Fruit fly (Drosophila melanogaster) whole organism, embryonic: ENCODE measurements around the gene Rh2.
A peak's percentile ranks its signal among the peaks of the same experiment; 100 is the strongest.

ENCODE experiments used
- C15 ChIP-seq: fragments of 200-800 bp; sonication (Bioruptor generic); IDR thresholded peaks from 3 replicates; pipeline ENCODE4 v1.3.6; 2022; ENCODE audit warnings: missing biosample characterization, missing genetic modification characterization
- CG10147 ChIP-seq: fragments of 200-800 bp; sonication (Bioruptor generic); optimal IDR thresholded peaks from 2 replicates; lab custom pipeline; 2019; ENCODE audit warnings: missing biosample characterization, mild to moderate bottlenecking, missing genetic modification characterization, moderate library complexity
- CG12155 ChIP-seq: fragments of 200-800 bp; sonication (Bioruptor generic); optimal IDR thresholded peaks from 3 replicates; lab custom pipeline; 2016; ENCODE audit warnings: missing biosample characterization, missing genetic modification characterization
- CG12236 ChIP-seq: fragments of 200-800 bp; sonication (Bioruptor generic); optimal IDR thresholded peaks from 2 replicates; lab custom pipeline; 2016; ENCODE audit warnings: missing biosample characterization, missing genetic modification characterization
- CG12744 ChIP-seq: fragments of 200-800 bp; sonication (Bioruptor generic); optimal IDR thresholded peaks from 2 replicates; lab custom pipeline; 2016; ENCODE audit warnings: missing biosample characterization, missing genetic modification characterization
- CG14965 ChIP-seq: fragments of 200-800 bp; sonication (Bioruptor generic); optimal IDR thresholded peaks from 2 replicates; lab custom pipeline; 2016; ENCODE audit warnings: missing biosample characterization, missing genetic modification characterization, borderline replicate concordance
- CG15696 ChIP-seq: fragments of 200-800 bp; sonication (Bioruptor generic); optimal IDR thresholded peaks from 2 replicates; lab custom pipeline; 2019; ENCODE audit warnings: missing biosample characterization, mild to moderate bottlenecking, missing genetic modification characterization, moderate library complexity
- CG17829 ChIP-seq: fragments of 200-800 bp; optimal IDR thresholded peaks from 2 replicates; lab custom pipeline; 2019; ENCODE audit warnings: missing biosample characterization, mild to moderate bottlenecking, missing genetic modification characterization, moderate library complexity
- CG18599 ChIP-seq: fragments of 200-800 bp; sonication (Bioruptor generic); optimal IDR thresholded peaks from 3 replicates; lab custom pipeline; 2017; ENCODE audit warnings: missing biosample characterization, missing genetic modification characterization, mild to moderate bottlenecking, moderate library complexity, missing genetic modification reagents
- CG18619 ChIP-seq: fragments of 200-800 bp; sonication (Bioruptor generic); optimal IDR thresholded peaks from 3 replicates; lab custom pipeline; 2017; ENCODE audit warnings: missing biosample characterization, mild to moderate bottlenecking, missing genetic modification characterization
- CG2199 ChIP-seq: fragments of 200-800 bp; sonication (Bioruptor generic); IDR thresholded peaks from 3 replicates; pipeline ENCODE4 v1.3.6; 2022; ENCODE audit warnings: missing biosample characterization, missing genetic modification characterization
- CG2678 ChIP-seq: fragments of 200-800 bp; sonication (Bioruptor generic); optimal IDR thresholded peaks from 3 replicates; lab custom pipeline; 2019; ENCODE audit warnings: missing biosample characterization, mild to moderate bottlenecking, missing genetic modification characterization, moderate library complexity
- CG30020 ChIP-seq: fragments of 200-800 bp; optimal IDR thresholded peaks from 2 replicates; lab custom pipeline; 2019; ENCODE audit warnings: missing biosample characterization, mild to moderate bottlenecking, missing genetic modification characterization, moderate library complexity
- CG3065 ChIP-seq: fragments of 200-800 bp; sonication (Bioruptor generic); optimal IDR thresholded peaks from 2 replicates; lab custom pipeline; 2016; ENCODE audit warnings: missing biosample characterization, missing genetic modification characterization
- CG33557 ChIP-seq: fragments of 200-800 bp; sonication (Bioruptor generic); optimal IDR thresholded peaks from 2 replicates; lab custom pipeline; 2019; ENCODE audit warnings: missing biosample characterization, mild to moderate bottlenecking, missing genetic modification characterization, moderate library complexity
- CG3838 ChIP-seq: fragments of 200-800 bp; sonication (Bioruptor generic); optimal IDR thresholded peaks from 3 replicates; lab custom pipeline; 2016; ENCODE audit warnings: missing biosample characterization, missing genetic modification characterization
- CG43689 ChIP-seq: fragments of 200-800 bp; sonication (Bioruptor generic); IDR thresholded peaks from 2 replicates; pipeline ENCODE4 v1.3.6; 2022; ENCODE audit warnings: missing biosample characterization, missing genetic modification characterization
- CG4404 ChIP-seq: fragments of 200-800 bp; sonication (Bioruptor generic); IDR thresholded peaks from 2 replicates; pipeline ENCODE4 v1.3.6; 2022; ENCODE audit warnings: missing biosample characterization, missing genetic modification characterization
- CG4820 ChIP-seq: fragments of 200-800 bp; sonication (Bioruptor generic); optimal IDR thresholded peaks from 3 replicates; lab custom pipeline; 2016; ENCODE audit warnings: missing biosample characterization, missing genetic modification characterization
- CG7839 ChIP-seq: fragments of 200-800 bp; sonication (Bioruptor generic); optimal IDR thresholded peaks from 3 replicates; lab custom pipeline; 2018; ENCODE audit warnings: missing biosample characterization, mild to moderate bottlenecking, missing genetic modification characterization, moderate library complexity
- CG8924 ChIP-seq: fragments of 200-800 bp; optimal IDR thresholded peaks from 3 replicates; lab custom pipeline; 2019; ENCODE audit warnings: missing biosample characterization, mild to moderate bottlenecking, missing genetic modification characterization, moderate library complexity
- CG9609 ChIP-seq: fragments of 200-800 bp; sonication (Bioruptor generic); optimal IDR thresholded peaks from 3 replicates; lab custom pipeline; 2016; ENCODE audit warnings: missing biosample characterization, missing genetic modification characterization
- CHES-1-like ChIP-seq: fragments of 200-800 bp; sonication (Bioruptor generic); optimal IDR thresholded peaks from 2 replicates; lab custom pipeline; 2016; ENCODE audit warnings: missing biosample characterization, missing genetic modification characterization
- Drgx ChIP-seq: fragments of 200-800 bp; sonication (Bioruptor generic); IDR thresholded peaks from 2 replicates; pipeline ENCODE4 v1.3.6; 2022; ENCODE audit warnings: missing biosample characterization, missing genetic modification characterization
- E2f1 ChIP-seq: fragments of 200-800 bp; sonication (Bioruptor generic); IDR thresholded peaks from 2 replicates; pipeline ENCODE4 v1.3.6; 2022; ENCODE audit warnings: missing biosample characterization, missing genetic modification characterization
- E2f2 ChIP-seq: fragments of 200-800 bp; sonication (Bioruptor generic); IDR thresholded peaks from 2 replicates; pipeline ENCODE4 v1.3.6; 2022; ENCODE audit warnings: missing biosample characterization, missing genetic modification characterization
- Gug ChIP-seq: fragments of 200-800 bp; sonication (Bioruptor generic); IDR thresholded peaks from 4 replicates; pipeline ENCODE4 v1.3.6; 2022; ENCODE audit warnings: missing biosample characterization, missing genetic modification characterization
- HmgZ ChIP-seq: fragments of 200-800 bp; sonication (Bioruptor generic); optimal IDR thresholded peaks from 2 replicates; lab custom pipeline; 2018; ENCODE audit warnings: missing biosample characterization, mild to moderate bottlenecking, missing genetic modification characterization
- Hr39 ChIP-seq: fragments of >200 bp; optimal IDR thresholded peaks from 2 replicates; lab custom pipeline; 2017
- Jarid2 ChIP-seq: fragments of 200-800 bp; sonication (Bioruptor generic); optimal IDR thresholded peaks from 3 replicates; lab custom pipeline; 2017; ENCODE audit warnings: mild to moderate bottlenecking, missing biosample characterization, missing genetic modification reagents, missing genetic modification characterization
- MTF-1 ChIP-seq: fragments of 200-800 bp; sonication (Bioruptor generic); optimal IDR thresholded peaks from 2 replicates; lab custom pipeline; 2018; ENCODE audit warnings: missing biosample characterization, mild to moderate bottlenecking, missing genetic modification characterization, borderline replicate concordance
- Oaz ChIP-seq: fragments of 200-800 bp; sonication (Bioruptor generic); IDR thresholded peaks from 2 replicates; pipeline ENCODE4 v1.3.6; 2022; ENCODE audit warnings: missing biosample characterization, missing genetic modification characterization
- Scr ChIP-seq: fragments of 200-800 bp; sonication (Bioruptor generic); IDR thresholded peaks from 2 replicates; pipeline ENCODE4 v1.3.6; 2022; ENCODE audit warnings: missing biosample characterization, missing genetic modification characterization; ENCODE audit not compliant: partially characterized antibody
- al ChIP-seq: fragments of 200-800 bp; sonication (Bioruptor generic); IDR thresholded peaks from 2 replicates; pipeline ENCODE4 v1.3.6; 2022; ENCODE audit warnings: missing biosample characterization, missing genetic modification characterization
- bbx ChIP-seq: fragments of 200-800 bp; sonication (Bioruptor generic); IDR thresholded peaks from 2 replicates; pipeline ENCODE4 v1.3.6; 2022; ENCODE audit warnings: missing biosample characterization, missing genetic modification characterization; ENCODE audit not compliant: partially characterized antibody
- chinmo ChIP-seq: fragments of 200-800 bp; sonication (Bioruptor generic); IDR thresholded peaks from 4 replicates; pipeline ENCODE4 v1.3.6; 2022; ENCODE audit warnings: missing biosample characterization, missing genetic modification characterization; ENCODE audit not compliant: partially characterized antibody
- disco-r ChIP-seq: fragments of 200-800 bp; sonication (Bioruptor generic); optimal IDR thresholded peaks from 2 replicates; lab custom pipeline; 2016; ENCODE audit warnings: missing biosample characterization, missing genetic modification characterization
- ftz-f1 ChIP-seq: fragments of 200-800 bp; sonication (Bioruptor generic); optimal IDR thresholded peaks from 2 replicates; lab custom pipeline; 2016; ENCODE audit warnings: missing biosample characterization, missing genetic modification characterization
- gfzf ChIP-seq: fragments of 200-800 bp; sonication (Bioruptor generic); optimal IDR thresholded peaks from 2 replicates; lab custom pipeline; 2016; ENCODE audit warnings: missing biosample characterization, mild to moderate bottlenecking, missing genetic modification characterization, moderate library complexity
- luna ChIP-seq: fragments of 200-800 bp; sonication (Bioruptor generic); optimal IDR thresholded peaks from 2 replicates; lab custom pipeline; 2016; ENCODE audit warnings: missing biosample characterization, missing genetic modification characterization
- phol ChIP-seq: fragments of 200-800 bp; sonication (Bioruptor generic); optimal IDR thresholded peaks from 3 replicates; lab custom pipeline; 2018; ENCODE audit warnings: missing biosample characterization, mild to moderate bottlenecking, missing genetic modification characterization, moderate library complexity
- pita ChIP-seq: fragments of 200-800 bp; sonication (Bioruptor generic); optimal IDR thresholded peaks from 2 replicates; lab custom pipeline; 2017; ENCODE audit warnings: missing biosample characterization, mild to moderate bottlenecking, missing genetic modification characterization
- shn ChIP-seq: fragments of 200-800 bp; sonication (Bioruptor generic); optimal IDR thresholded peaks from 3 replicates; lab custom pipeline; 2016; ENCODE audit warnings: missing biosample characterization, missing genetic modification characterization
- sna ChIP-seq: fragments of 200-800 bp; sonication (Bioruptor generic); IDR thresholded peaks from 2 replicates; pipeline ENCODE4 v1.3.6; 2022; ENCODE audit warnings: missing biosample characterization, missing genetic modification characterization; ENCODE audit not compliant: partially characterized antibody
- trh ChIP-seq: fragments of 200-800 bp; sonication (Bioruptor generic); optimal IDR thresholded peaks from 2 replicates; lab custom pipeline; 2016; ENCODE audit warnings: missing biosample characterization, missing genetic modification characterization
- tx ChIP-seq: fragments of 200-800 bp; sonication (Bioruptor generic); optimal IDR thresholded peaks from 2 replicates; lab custom pipeline; 2016; ENCODE audit warnings: missing biosample characterization, missing genetic modification characterization
- zen ChIP-seq: fragments of 200-800 bp; sonication (Bioruptor generic); optimal IDR thresholded peaks from 3 replicates; lab custom pipeline; 2018; ENCODE audit warnings: missing biosample characterization, mild to moderate bottlenecking, missing genetic modification characterization, moderate library complexity
- zfh2 ChIP-seq: fragments of 200-800 bp; sonication (Bioruptor generic); optimal IDR thresholded peaks from 2 replicates; lab custom pipeline; 2016; ENCODE audit warnings: missing biosample characterization, missing genetic modification characterization

Rh2 gene

DNA sequence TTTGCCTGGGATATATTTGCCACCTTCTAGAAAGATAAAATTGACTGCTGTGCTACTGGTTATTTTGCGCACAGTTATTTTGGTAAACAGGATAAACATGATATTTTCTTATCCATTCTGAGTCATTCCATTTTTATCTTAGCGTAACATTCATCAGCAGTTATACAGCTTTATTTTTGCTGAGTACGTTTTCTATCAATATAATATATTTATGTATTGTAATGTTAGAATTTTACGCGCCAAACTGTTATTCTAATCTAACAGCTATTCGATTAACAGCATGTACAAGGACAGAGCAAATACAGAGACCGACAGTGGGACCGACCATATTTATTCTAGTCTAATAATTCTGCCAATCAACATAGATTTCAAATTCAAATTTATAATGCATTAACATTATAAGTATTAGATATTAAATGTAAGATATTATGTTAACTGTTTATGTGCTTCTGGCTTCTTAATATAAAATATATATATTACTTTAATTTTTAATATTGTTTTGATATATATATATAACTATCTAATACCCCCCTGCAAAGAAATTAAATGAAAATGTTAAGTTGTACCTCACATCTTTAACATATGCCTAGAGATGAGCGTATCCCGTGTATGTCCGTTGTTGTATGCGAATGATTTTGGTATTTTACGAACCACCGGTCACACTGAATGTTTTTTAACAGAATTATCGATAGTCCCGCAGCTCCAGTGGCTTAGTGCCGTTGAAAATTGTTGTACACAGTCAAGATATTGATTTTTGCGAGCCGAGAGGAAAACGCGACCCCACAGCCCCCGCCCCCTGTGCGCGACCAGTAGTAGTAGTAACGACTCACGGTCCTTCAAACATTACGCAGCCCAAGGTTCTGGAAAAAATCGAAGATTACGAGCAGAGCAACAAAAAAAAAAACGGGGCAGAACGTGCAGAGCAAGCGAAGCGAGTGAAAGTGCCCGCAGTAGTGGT is 7.0 kb downstream of the Rh2 start, which contains the start of gene EndoA (continued):
- peak; percentile 43; the same call in 1 of the 2 replicates for TF ChIP-seq E2f1 (GFP tag; lab: Robert Waterston, UW)
- peak; percentile 44 for TF ChIP-seq zfh2 (GFP tag; lab: Kevin White, UChicago)
- no peak for TF ChIP-seq CG12236
- TF ChIP-seq luna (GFP tag; lab: Kevin White, UChicago) = no peak
- peak; percentile 59 for TF ChIP-seq phol (tag; lab: Kevin White, UChicago)
- no peak for TF ChIP-seq MTF-1 (GFP tag; lab: Kevin White, UChicago)
- peak; percentile 47 for TF ChIP-seq CG30020 (tag; lab: Kevin White, UChicago)
- no peak for TF ChIP-seq CG43689 (GFP tag; lab: Robert Waterston, UW)
- TF ChIP-seq HmgZ = peak; percentile 43
- peak; percentile 76 for TF ChIP-seq Scr (GFP tag; lab: Robert Waterston, UW)
- no peak for TF ChIP-seq CG4404 (GFP tag; lab: Robert Waterston, UW)
- TF ChIP-seq disco-r (GFP tag; lab: Kevin White, UChicago) = no peak
- TF ChIP-seq CG33557 (GFP tag; lab: Kevin White, UChicago) = peak; percentile 4
- peak; percentile 80 for TF ChIP-seq CG8924
- peak; percentile 16 for TF ChIP-seq CG9609 (GFP tag; lab: Kevin White, UChicago)
- TF ChIP-seq CG14965 (GFP tag; lab: Kevin White, UChicago) = no peak
- peak; percentile 61 for TF ChIP-seq CG18599 (GFP tag; lab: Kevin White, UChicago)
- TF ChIP-seq C15 = no peak
- TF ChIP-seq CG10147 = peak; percentile 33
- TF ChIP-seq ftz-f1 (GFP tag; lab: Kevin White, UChicago) = peak; percentile 42
- peak; percentile 32 for TF ChIP-seq CG3838 (GFP tag; lab: Kevin White, UChicago)
- TF ChIP-seq pita (GFP tag; lab: Kevin White, UChicago) = no peak
- no peak for TF ChIP-seq shn (GFP tag; lab: Kevin White, UChicago)
- TF ChIP-seq zen (tag; lab: Kevin White, UChicago) = peak; percentile 23
- peak; percentile 75 for TF ChIP-seq CG2678 (tag; lab: Kevin White, UChicago)
- peak; percentile 76 for TF ChIP-seq bbx (GFP tag; lab: Robert Waterston, UW)
- peak; percentile 65 for TF ChIP-seq CG7839 (tag; lab: Kevin White, UChicago)
- peak; percentile 67 for TF ChIP-seq sna (GFP tag; lab: Robert Waterston, UW)
- no peak for TF ChIP-seq al
- peak; percentile 73 for TF ChIP-seq Jarid2 (GFP tag; lab: Kevin White, UChicago)
- TF ChIP-seq Gug = no peak
- no peak for TF ChIP-seq CG18619
- no peak for TF ChIP-seq tx (GFP tag; lab: Kevin White, UChicago)
- peak; percentile 58 for TF ChIP-seq Drgx (GFP tag; lab: Robert Waterston, UW)
- TF ChIP-seq CG3065 = no peak
- TF ChIP-seq CG15696 (tag; lab: Kevin White, UChicago) = peak; percentile 45
- peak; percentile 67 for TF ChIP-seq gfzf (GFP tag; lab: Kevin White, UChicago)
- peak; percentile 72 for TF ChIP-seq CG17829 (tag; lab: Kevin White, UChicago)
- no peak for TF ChIP-seq trh (GFP tag; lab: Kevin White, UChicago)
- no peak for TF ChIP-seq CG12744 (GFP tag; lab: Kevin White, UChicago)
- no peak for TF ChIP-seq CG2199
- TF ChIP-seq Oaz (GFP tag; lab: Robert Waterston, UW) = no peak
- 0 out of 4 replicates have a peak, but pooled peaks have one; percentile 14 for TF ChIP-seq chinmo (GFP tag; lab: Robert Waterston, UW)
- no peak for TF ChIP-seq CHES-1-like
- TF ChIP-seq E2f2 (GFP tag; lab: Robert Waterston, UW) = peak; percentile 64
- peak; percentile 25 for TF ChIP-seq CG4820
- TF ChIP-seq CG12155 (GFP tag; lab: Kevin White, UChicago) = peak; percentile 31
- TF ChIP-seq Hr39 = no peak
